Worm (Caenorhabditis elegans): ENCODE measurements around the gene xbx-6.

ce11 chrV:9737287-9737686 is 34.4 kb downstream of the xbx-6 start, which contains the start of gene aqp-4:
- no peak for TF ChIP-seq ama-1 (optimal IDR thresholded peaks at IDR 0.05)
- no peak for TF ChIP-seq jun-1 (tag; optimal IDR thresholded peaks at IDR 0.05)
- TF ChIP-seq nhr-12 (tag; optimal IDR thresholded peaks at IDR 0.05), result no peak
- no peak for TF ChIP-seq nhr-28 (tag; optimal IDR thresholded peaks at IDR 0.05)
- TF ChIP-seq nhr-77 (tag; optimal IDR thresholded peaks at IDR 0.05), result no peak
- no peak for TF ChIP-seq mdl-1 (tag; optimal IDR thresholded peaks at IDR 0.05)
- TF ChIP-seq fos-1 (tag; optimal IDR thresholded peaks at IDR 0.05), result no peak
- TF ChIP-seq nhr-237 (tag; optimal IDR thresholded peaks at IDR 0.05), result no peak
- TF ChIP-seq unc-62 (GFP tag; optimal IDR thresholded peaks at IDR 0.05), result no peak
- TF ChIP-seq lin-15B (tag; optimal IDR thresholded peaks at IDR 0.05), result no peak
- TF ChIP-seq lin-39 (tag; optimal IDR thresholded peaks at IDR 0.05), result no peak
- TF ChIP-seq nhr-11 (tag; optimal IDR thresholded peaks at IDR 0.05), result no peak
- no peak for TF ChIP-seq hmg-11 (tag; optimal IDR thresholded peaks at IDR 0.05)
- no peak for TF ChIP-seq unc-39 (tag; optimal IDR thresholded peaks at IDR 0.05)
